Worm (Caenorhabditis elegans): Measurements from ENCODE around the gene ugt-65.
A peak's percentile ranks its signal among the peaks of the same experiment; 100 is the strongest.

The ugt-65 gene

ce11 chrIV:12404137-12404536 lies 16.3 kb upstream of the ugt-65 start, which contains the start of gene gex-3 (continued):
- TF ChIP-seq lin-1 (GFP tag; IDR thresholded peaks at IDR 0.05) (no peak), spr-3 (GFP tag; optimal IDR thresholded peaks at IDR 0.05) (no peak), daf-12 (tag; optimal IDR thresholded peaks at IDR 0.05) (no peak), zag-1 (tag; optimal IDR thresholded peaks at IDR 0.05) (no peak), hmg-1.1 (GFP tag; IDR thresholded peaks at IDR 0.05) (peak; percentile 65), ceh-62 (tag; optimal IDR thresholded peaks at IDR 0.05) (no peak), nhr-25 (tag; optimal IDR thresholded peaks at IDR 0.05; ENCODE audit: borderline replicate concordance, insufficient read depth) (peak; percentile 25), hlh-11 (tag; optimal IDR thresholded peaks at IDR 0.05) (peak; percentile 50), aly-2 (tag; optimal IDR thresholded peaks at IDR 0.05) (no peak), mes-2 (tag; optimal IDR thresholded peaks at IDR 0.05; ENCODE audit: poor library complexity, severe bottlenecking) (peak; percentile 92), daf-16 (GFP tag; optimal IDR thresholded peaks at IDR 0.05) (no peak), daf-16 (tag; optimal IDR thresholded peaks at IDR 0.05) (peak; percentile 51), saeg-2 (GFP tag; IDR thresholded peaks at IDR 0.05) (no peak), T26A8.4 (GFP tag; IDR thresholded peaks at IDR 0.05) (peak; percentile 56), F37D6.2 (tag; optimal IDR thresholded peaks at IDR 0.05) (no peak), T20F7.1 (GFP tag; optimal IDR thresholded peaks at IDR 0.05) (no peak), mdl-1 (tag; optimal IDR thresholded peaks at IDR 0.05) (no peak), D1046.2 (GFP tag; IDR thresholded peaks at IDR 0.05) (no peak), ztf-7 (tag; optimal IDR thresholded peaks at IDR 0.05) (no peak), php-3 (GFP tag; IDR thresholded peaks at IDR 0.05) (no peak), lim-7 (GFP tag; IDR thresholded peaks at IDR 0.05) (no peak), hlh-30 (tag; optimal IDR thresholded peaks at IDR 0.05; ENCODE audit: insufficient read depth) (peak; percentile 82), vab-7 (GFP tag; IDR thresholded peaks at IDR 0.05) (peak; percentile 58), egl-27 (tag; optimal IDR thresholded peaks at IDR 0.05) (no peak), nhr-77 (tag; optimal IDR thresholded peaks at IDR 0.05) (peak; percentile 59), dmd-9 (GFP tag; IDR thresholded peaks at IDR 0.05) (no peak), nhr-102 (tag; optimal IDR thresholded peaks at IDR 0.05) (no peak), aha-1 (tag) (peak; percentile 98), lin-39 (tag; optimal IDR thresholded peaks at IDR 0.05) (no peak), snpc-4 (tag; optimal IDR thresholded peaks at IDR 0.05) (no peak), arid-1 (GFP tag; conservative IDR thresholded peaks at IDR 0.05) (no peak), ceh-44 (GFP tag; IDR thresholded peaks at IDR 0.05) (no peak), ceh-28 (tag; optimal IDR thresholded peaks at IDR 0.05) (no peak), spr-1 (tag; optimal IDR thresholded peaks at IDR 0.05) (no peak), tag-97 (GFP tag; IDR thresholded peaks at IDR 0.05) (no peak), lin-15B (tag; optimal IDR thresholded peaks at IDR 0.05) (peak; percentile 61), nhr-41 (GFP tag; IDR thresholded peaks at IDR 0.05) (no peak), gei-8 (GFP tag; optimal IDR thresholded peaks at IDR 0.05) (no peak), nhr-111 (GFP tag; optimal IDR thresholded peaks at IDR 0.05) (no peak), ctbp-1 (GFP tag; IDR thresholded peaks at IDR 0.05) (no peak), lir-3 (tag; optimal IDR thresholded peaks at IDR 0.05) (no peak), nhr-6 (tag; optimal IDR thresholded peaks at IDR 0.05) (peak; percentile 86), unc-39 (tag; optimal IDR thresholded peaks at IDR 0.05) (no peak), F44E2.7 (GFP tag; IDR thresholded peaks at IDR 0.05) (no peak), R02D3.7 (tag; optimal IDR thresholded peaks at IDR 0.05) (no peak), Y48G9A.11 (GFP tag; IDR thresholded peaks at IDR 0.05) (no peak), daf-8 (GFP tag; IDR thresholded peaks at IDR 0.05) (no peak), tra-1 (GFP tag; IDR thresholded peaks at IDR 0.05) (no peak), F49E8.2 (tag; optimal IDR thresholded peaks at IDR 0.05; ENCODE audit: borderline replicate concordance) (peak; percentile 31), hif-1 (tag; optimal IDR thresholded peaks at IDR 0.05) (peak in 1 of 2 experiments; percentile 49), ces-1 (GFP tag; optimal IDR thresholded peaks at IDR 0.05) (peak; percentile 92), ztf-11 (tag; optimal IDR thresholded peaks at IDR 0.05) (no peak), ZK546.5 (tag; optimal IDR thresholded peaks at IDR 0.05) (peak in 1 of 2 experiments; percentile 55)
